Fruit fly (Drosophila melanogaster) whole organism, wandering third instar larva: ENCODE data around the gene CG3294.

Experiments
- Abd-B ChIP-seq: fragments of >200 bp; optimal IDR thresholded peaks from 2 replicates; lab custom pipeline; 2017; ENCODE audit warnings: missing biosample characterization, missing genetic modification characterization
- CrebA ChIP-seq: fragments of 200-800 bp; sonication (Bioruptor generic); optimal IDR thresholded peaks from 2 replicates; lab custom pipeline; 2016; ENCODE audit warnings: missing biosample characterization, mild to moderate bottlenecking, missing genetic modification characterization, borderline replicate concordance
- HLH106 ChIP-seq: fragments of 200-800 bp; optimal IDR thresholded peaks from 3 replicates; lab custom pipeline; 2019; ENCODE audit warnings: missing biosample characterization, mild to moderate bottlenecking, missing genetic modification characterization, moderate library complexity
- Hr78 ChIP-seq: fragments of >200 bp; optimal IDR thresholded peaks from 2 replicates; lab custom pipeline; 2017; ENCODE audit warnings: missing biosample characterization, missing genetic modification characterization
- Jra ChIP-seq: sonication (Bioruptor generic); optimal IDR thresholded peaks from 2 replicates; lab custom pipeline; 2016; ENCODE audit warnings: missing biosample characterization, missing genetic modification characterization
- Sp1 ChIP-seq: fragments of 200-800 bp; sonication (Bioruptor generic); optimal IDR thresholded peaks from 3 replicates; lab custom pipeline; 2019; ENCODE audit warnings: missing biosample characterization, mild to moderate bottlenecking, missing genetic modification characterization, moderate library complexity
- dl ChIP-seq, 2 experiments: fragments of 175-275, 200-275 bp in 1 of 2; fragments of 200-275 bp in 1 of 2; sonication (Bioruptor generic); optimal IDR thresholded peaks; lab custom pipeline; 2018; ENCODE audit warnings: mild to moderate bottlenecking in 2 of 2, missing biosample characterization in 2 of 2, missing genetic modification characterization in 2 of 2, moderate library complexity in 2 of 2; ENCODE audit not compliant: partially characterized antibody in 2 of 2, insufficient read depth in 1 of 2
- dmrt93B ChIP-seq: fragments of 200-800 bp; sonication (Bioruptor generic); optimal IDR thresholded peaks from 2 replicates; lab custom pipeline; 2018; ENCODE audit warnings: missing biosample characterization, mild to moderate bottlenecking, missing genetic modification characterization
- fru ChIP-seq: fragments of 200-800 bp; sonication (Bioruptor generic); optimal IDR thresholded peaks from 3 replicates; lab custom pipeline; 2016; ENCODE audit warnings: missing biosample characterization, mild to moderate bottlenecking, missing genetic modification characterization
- lola ChIP-seq: fragments of >200 bp; optimal IDR thresholded peaks from 2 replicates; lab custom pipeline; 2017; ENCODE audit warnings: missing biosample characterization, missing genetic modification characterization
- psq ChIP-seq: fragments of 200-800 bp; sonication (Bioruptor generic); optimal IDR thresholded peaks from 3 replicates; lab custom pipeline; 2017; ENCODE audit warnings: missing biosample characterization, mild to moderate bottlenecking, missing genetic modification characterization, moderate library complexity
- sage ChIP-seq: fragments of 200-800 bp; sonication (Bioruptor generic); optimal IDR thresholded peaks from 2 replicates; lab custom pipeline; 2016; ENCODE audit warnings: missing biosample characterization, mild to moderate bottlenecking, missing genetic modification characterization
- tai ChIP-seq: sonication (Bioruptor generic); optimal IDR thresholded peaks from 2 replicates; lab custom pipeline; 2016; ENCODE audit warnings: missing biosample characterization, missing genetic modification characterization
- usp ChIP-seq: fragments of >200 bp; optimal IDR thresholded peaks from 2 replicates; lab custom pipeline; 2017; ENCODE audit warnings: missing biosample characterization, missing genetic modification characterization

- TF ChIP-seq usp (GFP tag; lab: Kevin White, UChicago) (no peak), psq (GFP tag; lab: Kevin White, UChicago) (no peak), sage (no peak), CrebA (GFP tag; lab: Kevin White, UChicago) (no peak), lola (GFP tag; lab: Kevin White, UChicago) (no peak), HLH106 (tag; lab: Kevin White, UChicago) (no peak), Jra (no peak), Abd-B (GFP tag; lab: Kevin White, UChicago) (no peak), Hr78 (GFP tag; lab: Kevin White, UChicago) (no peak), tai (GFP tag; lab: Kevin White, UChicago) (no peak), dmrt93B (GFP tag; lab: Kevin White, UChicago) (no peak), Sp1 (GFP tag; lab: Kevin White, UChicago) (no peak), fru (GFP tag; lab: Kevin White, UChicago) (no peak), dl (GFP tag; optimal IDR thresholded peaks at IDR 0.05; lab: Kevin White, UChicago; ENCODE audit: insufficient read depth in 1 of 2, partially characterized antibody in 2 of 2) (no peak)
Measured at dm6 chr2L:4830490-4830889, 36.1 kb downstream of the CG3294 start, which contains the start of gene Fnta.
